Fruit fly (Drosophila melanogaster) whole organism, embryonic: ENCODE results near the gene CG8300.

Experiments
- CG10654 ChIP-seq: fragments of 200-800 bp; sonication (Bioruptor generic); optimal IDR thresholded peaks from 2 replicates; lab custom pipeline; 2016; ENCODE audit warnings: missing biosample characterization, missing genetic modification characterization
- CG10979 ChIP-seq: fragments of 200-800 bp; sonication (Bioruptor generic); optimal IDR thresholded peaks from 2 replicates; lab custom pipeline; 2018; ENCODE audit warnings: missing biosample characterization, mild to moderate bottlenecking, missing genetic modification characterization, moderate library complexity
- CG11247 ChIP-seq: fragments of 200-800 bp; sonication (Bioruptor generic); IDR thresholded peaks from 2 replicates; pipeline ENCODE4 v1.3.6; 2022; ENCODE audit warnings: missing biosample characterization, missing genetic modification characterization
- CG12942 ChIP-seq: fragments of 200-800 bp; sonication (Bioruptor generic); optimal IDR thresholded peaks from 3 replicates; lab custom pipeline; 2016; ENCODE audit warnings: missing biosample characterization, missing genetic modification characterization
- CG13123 ChIP-seq: fragments of 200-800 bp; sonication (Bioruptor generic); optimal IDR thresholded peaks from 2 replicates; lab custom pipeline; 2016; ENCODE audit warnings: missing biosample characterization, missing genetic modification characterization
- CG13287 ChIP-seq: fragments of 200-800 bp; sonication (Bioruptor generic); IDR thresholded peaks from 2 replicates; pipeline ENCODE4 v1.3.6; 2022; ENCODE audit warnings: missing biosample characterization, missing genetic modification characterization; ENCODE audit not compliant: partially characterized antibody
- CG15514 ChIP-seq: fragments of 200-800 bp; sonication (Bioruptor generic); optimal IDR thresholded peaks from 3 replicates; lab custom pipeline; 2017; ENCODE audit warnings: missing biosample characterization, missing genetic modification characterization, mild to moderate bottlenecking, moderate library complexity, missing genetic modification reagents
- CG17328 ChIP-seq: fragments of 200-800 bp; sonication (Bioruptor generic); IDR thresholded peaks from 2 replicates; pipeline ENCODE4 v1.3.6; 2022; ENCODE audit warnings: missing biosample characterization, missing genetic modification characterization
- CG18011 ChIP-seq: fragments of 200-800 bp; sonication (Bioruptor generic); optimal IDR thresholded peaks from 2 replicates; lab custom pipeline; 2017; ENCODE audit warnings: missing biosample characterization, missing genetic modification characterization, mild to moderate bottlenecking, moderate library complexity, missing genotype
- CG31441 ChIP-seq: fragments of 200-800 bp; sonication (Bioruptor generic); IDR thresholded peaks from 2 replicates; pipeline ENCODE4 v1.3.6; 2022; ENCODE audit warnings: missing biosample characterization, missing genetic modification characterization
- CG3995 ChIP-seq: fragments of 200-800 bp; sonication (Bioruptor generic); optimal IDR thresholded peaks from 3 replicates; lab custom pipeline; 2016; ENCODE audit warnings: missing biosample characterization, missing genetic modification characterization
- CG4424 ChIP-seq: fragments of 200-800 bp; sonication (Bioruptor generic); optimal IDR thresholded peaks from 3 replicates; lab custom pipeline; 2016; ENCODE audit warnings: missing biosample characterization, missing genetic modification characterization
- CG6272 ChIP-seq: fragments of 200-800 bp; sonication (Bioruptor generic); IDR thresholded peaks from 2 replicates; pipeline ENCODE4 v1.3.6; 2022; ENCODE audit warnings: missing biosample characterization, missing genetic modification characterization
- CG6791 ChIP-seq: fragments of 200-800 bp; sonication (Bioruptor generic); IDR thresholded peaks from 3 replicates; pipeline ENCODE4 v1.3.6; 2022; ENCODE audit warnings: missing biosample characterization, missing genetic modification characterization; ENCODE audit not compliant: partially characterized antibody
- Dbx ChIP-seq: fragments of 200-800 bp; sonication (Bioruptor generic); IDR thresholded peaks from 3 replicates; pipeline ENCODE4 v1.3.6; 2022; ENCODE audit warnings: missing biosample characterization, missing genetic modification characterization
- Dek ChIP-seq: fragments of 200-800 bp; sonication (Bioruptor generic); optimal IDR thresholded peaks from 3 replicates; lab custom pipeline; 2019; ENCODE audit warnings: missing biosample characterization, mild to moderate bottlenecking, missing genetic modification characterization, moderate library complexity
- Dip2 ChIP-seq: fragments of 200-800 bp; sonication (Bioruptor generic); IDR thresholded peaks from 2 replicates; pipeline ENCODE4 v1.3.6; 2022; ENCODE audit warnings: missing biosample characterization, missing genetic modification characterization
- Doc3 ChIP-seq: fragments of 200-800 bp; sonication (Bioruptor generic); IDR thresholded peaks from 3 replicates; pipeline ENCODE4 v1.3.6; 2022; ENCODE audit warnings: missing biosample characterization, missing genetic modification characterization; ENCODE audit not compliant: partially characterized antibody
- Ets65A ChIP-seq: fragments of 200-800 bp; sonication (Bioruptor generic); peaks from one replicate; lab custom pipeline; 2016; ENCODE audit warnings: missing biosample characterization, missing genetic modification characterization
- Fer2 ChIP-seq: fragments of 200-800 bp; sonication (Bioruptor generic); optimal IDR thresholded peaks from 2 replicates; lab custom pipeline; 2018; ENCODE audit warnings: missing biosample characterization, mild to moderate bottlenecking, missing genetic modification characterization, moderate library complexity
- Fer3 ChIP-seq: fragments of 200-800 bp; sonication (Bioruptor generic); optimal IDR thresholded peaks from 2 replicates; lab custom pipeline; 2018; ENCODE audit warnings: missing biosample characterization, mild to moderate bottlenecking, missing genetic modification characterization, moderate library complexity
- H15 ChIP-seq: fragments of 200-800 bp; sonication (Bioruptor generic); IDR thresholded peaks from 3 replicates; pipeline ENCODE4 v1.3.6; 2022; ENCODE audit warnings: missing biosample characterization, missing genetic modification characterization
- HmgZ ChIP-seq: fragments of 200-800 bp; sonication (Bioruptor generic); optimal IDR thresholded peaks from 2 replicates; lab custom pipeline; 2018; ENCODE audit warnings: missing biosample characterization, mild to moderate bottlenecking, missing genetic modification characterization
- Hmr ChIP-seq: fragments of 200-800 bp; sonication (Bioruptor generic); optimal IDR thresholded peaks from 3 replicates; lab custom pipeline; 2017; ENCODE audit warnings: mild to moderate bottlenecking, missing biosample characterization, missing genetic modification reagents, missing genetic modification characterization
- Myb ChIP-seq: fragments of 200-800 bp; sonication (Bioruptor generic); optimal IDR thresholded peaks from 2 replicates; lab custom pipeline; 2016; ENCODE audit warnings: missing biosample characterization, missing genetic modification characterization
- Ptx1 ChIP-seq: fragments of 200-800 bp; sonication (Bioruptor generic); IDR thresholded peaks from 2 replicates; pipeline ENCODE4 v1.3.6; 2022; ENCODE audit warnings: missing biosample characterization, missing genetic modification characterization
- Ssrp ChIP-seq: fragments of 200-800 bp; sonication (Bioruptor generic); optimal IDR thresholded peaks from 2 replicates; lab custom pipeline; 2018; ENCODE audit warnings: missing biosample characterization, mild to moderate bottlenecking, missing genetic modification characterization, moderate library complexity
- TFAM ChIP-seq: fragments of 200-800 bp; sonication (Bioruptor generic); optimal IDR thresholded peaks from 2 replicates; lab custom pipeline; 2017; ENCODE audit warnings: missing biosample characterization, missing genetic modification characterization, inconsistent platforms
- Xbp1 ChIP-seq: fragments of 200-800 bp; sonication (Bioruptor generic); optimal IDR thresholded peaks from 3 replicates; lab custom pipeline; 2016; ENCODE audit warnings: missing biosample characterization, mild to moderate bottlenecking, missing genetic modification characterization
- bbx ChIP-seq: fragments of 200-800 bp; sonication (Bioruptor generic); IDR thresholded peaks from 2 replicates; pipeline ENCODE4 v1.3.6; 2022; ENCODE audit warnings: missing biosample characterization, missing genetic modification characterization; ENCODE audit not compliant: partially characterized antibody
- crc ChIP-seq: fragments of 200-800 bp; sonication (Bioruptor generic); optimal IDR thresholded peaks from 2 replicates; lab custom pipeline; 2016; ENCODE audit warnings: missing biosample characterization, missing genetic modification characterization
- crol ChIP-seq: fragments of 200-800 bp; sonication (Bioruptor generic); IDR thresholded peaks from 2 replicates; pipeline ENCODE4 v1.3.6; 2022; ENCODE audit warnings: missing biosample characterization, missing genetic modification characterization
- dmrt99B ChIP-seq: fragments of 200-800 bp; sonication (Bioruptor generic); optimal IDR thresholded peaks from 2 replicates; lab custom pipeline; 2018; ENCODE audit warnings: missing biosample characterization, mild to moderate bottlenecking, missing genetic modification characterization, moderate library complexity
- en ChIP-seq: fragments of 200-800 bp; sonication (Bioruptor generic); optimal IDR thresholded peaks from 2 replicates; lab custom pipeline; 2016; ENCODE audit warnings: missing biosample characterization, missing genetic modification characterization
- esg ChIP-seq: fragments of 200-800 bp; sonication (Bioruptor generic); conservative IDR thresholded peaks from 2 replicates; pipeline ENCODE4 v1.3.6; 2022; ENCODE audit warnings: missing biosample characterization, missing genetic modification characterization
- fd3F ChIP-seq: fragments of 200-800 bp; sonication (Bioruptor generic); optimal IDR thresholded peaks from 2 replicates; lab custom pipeline; 2018; ENCODE audit warnings: missing biosample characterization, mild to moderate bottlenecking, missing genetic modification characterization, moderate library complexity
- gem ChIP-seq: fragments of 200-800 bp; sonication (Bioruptor generic); optimal IDR thresholded peaks from 2 replicates; lab custom pipeline; 2019; ENCODE audit warnings: missing biosample characterization, mild to moderate bottlenecking, missing genetic modification characterization, moderate library complexity
- gfzf ChIP-seq: fragments of 200-800 bp; sonication (Bioruptor generic); optimal IDR thresholded peaks from 2 replicates; lab custom pipeline; 2016; ENCODE audit warnings: missing biosample characterization, mild to moderate bottlenecking, missing genetic modification characterization, moderate library complexity
- grn ChIP-seq: fragments of 200-800 bp; sonication (Bioruptor generic); optimal IDR thresholded peaks from 3 replicates; lab custom pipeline; 2017; ENCODE audit warnings: missing biosample characterization, missing genetic modification characterization
- gsb ChIP-seq: fragments of 200-800 bp; sonication (Bioruptor generic); IDR thresholded peaks from 2 replicates; pipeline ENCODE4 v1.3.6; 2022; ENCODE audit warnings: missing biosample characterization, missing genetic modification characterization
- lmd ChIP-seq: fragments of 200-800 bp; sonication (Bioruptor generic); IDR thresholded peaks from 2 replicates; pipeline ENCODE4 v1.3.6; 2022; ENCODE audit warnings: missing biosample characterization, missing genetic modification characterization
- luna ChIP-seq: fragments of 200-800 bp; sonication (Bioruptor generic); optimal IDR thresholded peaks from 2 replicates; lab custom pipeline; 2016; ENCODE audit warnings: missing biosample characterization, missing genetic modification characterization
- nerfin-2 ChIP-seq: fragments of 200-800 bp; sonication (Bioruptor generic); IDR thresholded peaks from 2 replicates; pipeline ENCODE4 v1.3.6; 2022; ENCODE audit warnings: missing biosample characterization, missing genetic modification characterization; ENCODE audit not compliant: partially characterized antibody
- org-1 ChIP-seq: fragments of 200-800 bp; sonication (Bioruptor generic); optimal IDR thresholded peaks from 2 replicates; lab custom pipeline; 2017; ENCODE audit warnings: missing biosample characterization, missing genetic modification characterization
- pan ChIP-seq, 4 experiments: fragments of >200 bp in 3 of 4; fragments of 200-800 bp in 1 of 4; sonication (Bioruptor generic) in 1 of 4; optimal IDR thresholded peaks in 3 of 4; IDR thresholded peaks in 1 of 4; 2 replicates each; pipeline versions ENCODE4 v1.3.6 to Lab custom; 2017 to 2022; ENCODE audit warnings: missing biosample characterization in 2 of 4, missing genetic modification characterization in 2 of 4, mixed read lengths in 1 of 4
- sens ChIP-seq: fragments of 200-800 bp; sonication (Bioruptor generic); peaks from one replicate; lab custom pipeline; 2016; ENCODE audit warnings: missing biosample characterization, missing genetic modification characterization
- sna ChIP-seq: fragments of 200-800 bp; sonication (Bioruptor generic); IDR thresholded peaks from 2 replicates; pipeline ENCODE4 v1.3.6; 2022; ENCODE audit warnings: missing biosample characterization, missing genetic modification characterization; ENCODE audit not compliant: partially characterized antibody
- tio ChIP-seq: fragments of 200-800 bp; sonication (Bioruptor generic); optimal IDR thresholded peaks from 2 replicates; lab custom pipeline; 2017; ENCODE audit warnings: missing biosample characterization, missing genetic modification characterization, inconsistent platforms
- ttk ChIP-seq: fragments of 200-800 bp; sonication (Bioruptor generic); IDR thresholded peaks from 2 replicates; pipeline ENCODE4 v2.1.2; 2022; ENCODE audit warnings: missing biosample characterization, missing genetic modification characterization
- vvl ChIP-seq: fragments of 200-800 bp; sonication (Bioruptor generic); IDR thresholded peaks from 2 replicates; pipeline ENCODE4 v1.3.6; 2022; ENCODE audit warnings: missing biosample characterization, missing genetic modification characterization

Gene CG8300

dm6 chrX:7102013-7102520 is 2.6 kb upstream of the CG8300 start, which contains the start of gene CG4615 (continued):
- peak; percentile 85 for TF ChIP-seq CG6791
- TF ChIP-seq CG13123 (GFP tag; lab: Kevin White, UChicago) = no peak
- TF ChIP-seq en (GFP tag; lab: Kevin White, UChicago) = no peak
- TF ChIP-seq CG12942 (GFP tag; lab: Kevin White, UChicago) = no peak
- peak; percentile 74 for TF ChIP-seq CG3995 (GFP tag; lab: Kevin White, UChicago)
- peak; percentile 92 for TF ChIP-seq CG13287
- no peak for TF ChIP-seq Dip2
- TF ChIP-seq CG31441 (GFP tag; lab: Robert Waterston, UW) = no peak
- TF ChIP-seq H15 = no peak; the same call in 2 of the 3 replicates
- peak; percentile 86 for TF ChIP-seq Doc3
- peak; percentile 30 for TF ChIP-seq CG17328 (GFP tag; lab: Robert Waterston, UW)
- TF ChIP-seq Fer2 (tag; lab: Kevin White, UChicago) = no peak
- TF ChIP-seq HmgZ (tag; lab: Kevin White, UChicago) = peak; percentile 14
- peak; percentile 54 for TF ChIP-seq CG15514
- peak; percentile 24 for TF ChIP-seq sens (GFP tag; lab: Kevin White, UChicago)
- peak; percentile 18 for TF ChIP-seq Xbp1 (GFP tag; lab: Kevin White, UChicago)
- no peak for TF ChIP-seq CG10654
- TF ChIP-seq Hmr = no peak
- TF ChIP-seq sna (GFP tag; lab: Robert Waterston, UW) = peak; percentile 80
- TF ChIP-seq dmrt99B (tag; lab: Kevin White, UChicago) = no peak
- TF ChIP-seq CG10979 = no peak
- no peak for TF ChIP-seq gem (tag; lab: Kevin White, UChicago)
- peak; percentile 69 for TF ChIP-seq Myb (GFP tag; lab: Kevin White, UChicago)
- peak; percentile 36; the same call in 1 of the 2 replicates for TF ChIP-seq lmd (GFP tag; lab: Robert Waterston, UW)
- no peak for TF ChIP-seq esg
- TF ChIP-seq crc (GFP tag; lab: Kevin White, UChicago) = no peak
- TF ChIP-seq Dbx (GFP tag; lab: Robert Waterston, UW) = peak; percentile 7; the same call in 1 of the 3 replicates
- no peak for TF ChIP-seq tio (GFP tag; lab: Kevin White, UChicago)
- no peak for TF ChIP-seq org-1 (GFP tag; lab: Kevin White, UChicago)
- peak; percentile 56 for TF ChIP-seq CG6272 (GFP tag; lab: Robert Waterston, UW)
- no peak for TF ChIP-seq CG4424 (GFP tag; lab: Kevin White, UChicago)
- peak; percentile 30 for TF ChIP-seq vvl
- peak; percentile 42; the same call in 1 of the 2 replicates for TF ChIP-seq CG11247
- TF ChIP-seq grn = no peak
- no peak for TF ChIP-seq gsb (GFP tag; lab: Robert Waterston, UW)
- TF ChIP-seq crol = peak; percentile 49; the same call in 1 of the 2 replicates
- TF ChIP-seq TFAM (GFP tag; lab: Kevin White, UChicago) = no peak
- TF ChIP-seq luna (GFP tag; lab: Kevin White, UChicago) = no peak
- no peak for TF ChIP-seq CG18011 (GFP tag; lab: Kevin White, UChicago)
- peak; percentile 67 for TF ChIP-seq nerfin-2
- no peak for TF ChIP-seq pan (optimal IDR thresholded peaks at IDR 0.05; lab: Kevin White, UChicago)
- TF ChIP-seq pan (GFP tag; optimal IDR thresholded peaks at IDR 0.05 in 1 of 2, IDR thresholded peaks at IDR 0.05 in 1 of 2) = peak in 1 of 2 experiments; percentile 18
- TF ChIP-seq Fer3 (tag; lab: Kevin White, UChicago) = peak; percentile 2
- peak; percentile 60 for TF ChIP-seq Ets65A (GFP tag; lab: Kevin White, UChicago)
- TF ChIP-seq gfzf (GFP tag; lab: Kevin White, UChicago) = peak; percentile 19
- peak; percentile 31; the same call in 1 of the 2 replicates for TF ChIP-seq Ptx1 (GFP tag; lab: Robert Waterston, UW)
- TF ChIP-seq fd3F = no peak
- TF ChIP-seq bbx (GFP tag; lab: Robert Waterston, UW) = peak; percentile 94
- no peak for TF ChIP-seq Dek
- no peak for TF ChIP-seq Ssrp
- no peak for TF ChIP-seq ttk (GFP tag; lab: Robert Waterston, UW)
